Fruit fly (Drosophila melanogaster): ENCODE measurements around the gene GNBP3.

dm6 chr3L:8950955-8951354 is 3.9 kb upstream of the GNBP3 start:
- TF ChIP-seq CG33017 (tag; optimal IDR thresholded peaks at IDR 0.05) (no peak), CG11617 (GFP tag; optimal IDR thresholded peaks at IDR 0.05) (no peak), Mnt (GFP tag; optimal IDR thresholded peaks at IDR 0.05) (no peak), CG1620 (GFP tag; optimal IDR thresholded peaks at IDR 0.05) (no peak), CG14711 (tag; optimal IDR thresholded peaks at IDR 0.05) (no peak), kay (GFP tag; ENCODE audit: borderline replicate concordance) (no peak), ovo (GFP tag; optimal IDR thresholded peaks at IDR 0.05) (no peak)

Measured in whole organism, adult.